Fruit fly (Drosophila melanogaster): ENCODE measurements around the gene CG14297.

CG14297 gene

dm6 chr3R:18913856-18914593 is 16.1 kb downstream of the CG14297 start (continued):
- TF ChIP-seq Ada2b (GFP tag; IDR thresholded peaks at IDR 0.05) (no peak), CG9437 (GFP tag; optimal IDR thresholded peaks at IDR 0.05) (peak; percentile 43), CG14441 (GFP tag; IDR thresholded peaks at IDR 0.05) (peak; percentile 23; the same call in 1 of the 2 replicates), Xbp1 (GFP tag; optimal IDR thresholded peaks at IDR 0.05) (peak; percentile 24), ci (GFP tag; IDR thresholded peaks at IDR 0.05) (0 out of 3 replicates have a peak, but pooled peaks have one; percentile 54), so (GFP tag; IDR thresholded peaks at IDR 0.05) (0 out of 3 replicates have a peak, but pooled peaks have one; percentile 18), CG9932 (GFP tag; IDR thresholded peaks at IDR 0.05) (peak; percentile 14; the same call in 1 of the 2 replicates), Med (GFP tag) (peak; percentile 60), mirr (GFP tag; optimal IDR thresholded peaks at IDR 0.05) (no peak), Awh (GFP tag; IDR thresholded peaks at IDR 0.05) (no peak), gcm2 (GFP tag; optimal IDR thresholded peaks at IDR 0.05) (no peak), CG4360 (GFP tag; IDR thresholded peaks at IDR 0.05) (peak; percentile 68), CG14710 (tag; optimal IDR thresholded peaks at IDR 0.05) (peak; percentile 1), CG16779 (GFP tag; IDR thresholded peaks at IDR 0.05) (no peak), HmgD (GFP tag; optimal IDR thresholded peaks at IDR 0.05) (no peak), Mad (GFP tag; optimal IDR thresholded peaks at IDR 0.05) (no peak), tll (GFP tag; optimal IDR thresholded peaks at IDR 0.05) (no peak), ranshi (GFP tag; IDR thresholded peaks at IDR 0.05) (0 out of 2 replicates have a peak, but pooled peaks have one; percentile 35), CG7556 (GFP tag; optimal IDR thresholded peaks at IDR 0.05) (peak; percentile 42), CG17829 (tag; optimal IDR thresholded peaks at IDR 0.05) (no peak), Vsx1 (GFP tag; optimal IDR thresholded peaks at IDR 0.05) (no peak), zen2 (GFP tag; IDR thresholded peaks at IDR 0.05; ENCODE audit: partially characterized antibody) (no peak), Drgx (GFP tag; IDR thresholded peaks at IDR 0.05) (peak; percentile 58), Sry-δ (GFP tag; optimal IDR thresholded peaks at IDR 0.05) (no peak), gem (tag; optimal IDR thresholded peaks at IDR 0.05) (peak; percentile 18), gt (GFP tag; IDR thresholded peaks at IDR 0.05) (no peak), CG8290 (GFP tag; optimal IDR thresholded peaks at IDR 0.05) (no peak), CG8290 (tag; optimal IDR thresholded peaks at IDR 0.05) (peak in 1 of 2 experiments; percentile 18), CG31441 (GFP tag; IDR thresholded peaks at IDR 0.05) (peak; percentile 32; the same call in 1 of the 2 replicates), CG4424 (GFP tag; optimal IDR thresholded peaks at IDR 0.05) (peak; percentile 36), sna (GFP tag; IDR thresholded peaks at IDR 0.05; ENCODE audit: partially characterized antibody) (peak; percentile 1; the same call in 1 of the 2 replicates), CG16815 (GFP tag; optimal IDR thresholded peaks at IDR 0.05) (peak; percentile 13), CG14050 (GFP tag; IDR thresholded peaks at IDR 0.05) (no peak), CG2712 (tag; optimal IDR thresholded peaks at IDR 0.05) (peak; percentile 9), CG11695 (GFP tag; IDR thresholded peaks at IDR 0.05) (0 out of 3 replicates have a peak, but pooled peaks have one; percentile 23), bsh (GFP tag; optimal IDR thresholded peaks at IDR 0.05) (peak; percentile 33 to 43), CG30431 (GFP tag; optimal IDR thresholded peaks at IDR 0.05) (peak; percentile 14), da (GFP tag; optimal IDR thresholded peaks at IDR 0.05) (no peak), zen (tag; optimal IDR thresholded peaks at IDR 0.05) (peak; percentile 3), CG12942 (GFP tag; optimal IDR thresholded peaks at IDR 0.05) (no peak), CG17361 (GFP tag; IDR thresholded peaks at IDR 0.05) (peak; percentile 75), CG32532 (GFP tag; IDR thresholded peaks at IDR 0.05) (peak; percentile 23; the same call in 1 of the 2 replicates), CG6175 (GFP tag; IDR thresholded peaks at IDR 0.05) (peak; percentile 69; the same call in 1 of the 3 replicates), lmd (GFP tag; IDR thresholded peaks at IDR 0.05) (peak; percentile 26; the same call in 1 of the 2 replicates), oc (tag; optimal IDR thresholded peaks at IDR 0.05) (no peak), her (GFP tag; optimal IDR thresholded peaks at IDR 0.05) (no peak), CG1603 (tag; optimal IDR thresholded peaks at IDR 0.05) (peak; percentile 30), CG14014 (GFP tag; IDR thresholded peaks at IDR 0.05) (peak; percentile 28; the same call in 1 of the 2 replicates), CG34422 (GFP tag; IDR thresholded peaks at IDR 0.05) (0 out of 3 replicates have a peak, but pooled peaks have one; percentile 27), CG7372 (GFP tag; IDR thresholded peaks at IDR 0.05) (no peak)

Measured in whole organism, embryonic.